Worm (Caenorhabditis elegans): ENCODE results near the gene F54B8.4.

DNA sequence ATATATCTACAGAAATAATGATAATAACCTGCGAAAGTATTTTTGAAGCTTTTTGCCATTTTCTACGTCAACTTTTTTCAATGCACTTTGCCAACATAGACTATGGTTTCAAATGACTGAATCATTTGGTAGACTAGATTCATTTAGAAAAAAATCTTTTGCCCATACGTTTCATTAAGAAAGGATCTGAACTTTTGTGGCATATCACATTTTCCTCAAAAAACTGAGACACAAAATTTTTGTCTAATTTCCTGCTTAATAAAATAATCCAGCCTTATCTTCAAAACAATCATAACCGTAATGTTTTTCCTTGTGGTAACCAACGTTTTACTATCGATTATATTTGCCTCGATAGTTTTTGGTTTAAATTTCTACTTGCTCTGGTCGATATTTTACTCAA, 9.9 kb downstream of the F54B8.4 start, which contains the start of gene srbc-51:
- no peak for TF ChIP-seq cog-1 (tag; optimal IDR thresholded peaks at IDR 0.05)
- TF ChIP-seq klf-2 (GFP tag; conservative IDR thresholded peaks at IDR 0.05) = no peak
- TF ChIP-seq ztf-23 (GFP tag; IDR thresholded peaks at IDR 0.05) = no peak
- TF ChIP-seq flt-1 (GFP tag; IDR thresholded peaks at IDR 0.05) = no peak
- TF ChIP-seq ref-1 (GFP tag; conservative IDR thresholded peaks at IDR 0.05) = no peak
